Worm (Caenorhabditis elegans) whole organism, L4 larva: ENCODE data around the gene nhr-239.

ENCODE experiments used
- ZK546.5 ChIP-seq, 2 experiments: sonication (generic microtip); optimal IDR thresholded peaks; 2 replicates each; lab custom pipeline; 2017; ENCODE audit warnings: missing biosample characterization in 2 of 2, missing genetic modification characterization in 2 of 2
- ceh-82 ChIP-seq: sonication (generic microtip); optimal IDR thresholded peaks from 2 replicates; lab custom pipeline; 2017; ENCODE audit warnings: missing biosample characterization, missing genetic modification characterization
- lin-39 ChIP-seq: fragments of 150-350 bp; optimal IDR thresholded peaks from 2 replicates; lab custom pipeline; 2014; ENCODE audit warnings: missing biosample characterization, missing genetic modification reagents, missing genetic modification characterization
- madf-5 ChIP-seq, 2 experiments: fragments of 200-800 bp; sonication (Bioruptor generic); IDR thresholded peaks; 2 replicates each; pipeline ENCODE4 v1.3.6; 2022; ENCODE audit warnings: missing compliant biosample characterization in 2 of 2, missing genetic modification characterization in 2 of 2
- pha-4 ChIP-seq, 2 experiments: fragments of 150-350 bp in 1 of 2; fragments of 200-800 bp in 1 of 2; sonication (Bioruptor generic) in 1 of 2; IDR thresholded peaks in 1 of 2; optimal IDR thresholded peaks in 1 of 2; 2 replicates each; pipeline versions ENCODE4 v1.3.6 to Lab custom; 2014 to 2022; ENCODE audit warnings: missing genetic modification characterization in 2 of 2, missing genetic modification reagents in 2 of 2, missing biosample characterization in 1 of 2, missing compliant biosample characterization in 1 of 2

- TF ChIP-seq ceh-82 (tag; lab: Kevin White, UChicago) (no peak), ZK546.5 (tag; optimal IDR thresholded peaks at IDR 0.05; lab: Kevin White, UChicago) (no peak), madf-5 (GFP tag; IDR thresholded peaks at IDR 0.05; lab: Robert Waterston, UW) (no peak), pha-4 (GFP tag; IDR thresholded peaks at IDR 0.05; lab: Robert Waterston, UW) (no peak), pha-4 (tag; optimal IDR thresholded peaks at IDR 0.05; lab: Kevin White, UChicago) (no peak), lin-39 (no peak)
Observed at ce11 chrIII:2597753-2598152, 36.2 kb downstream of the nhr-239 start, which contains the start of gene mdt-19.
